Worm (Caenorhabditis elegans) whole organism, L1 larva: ENCODE results near the gene twk-16.

Experiments
- C04F5.9 ChIP-seq: sonication (generic microtip); optimal IDR thresholded peaks from 2 replicates; lab custom pipeline; 2016; ENCODE audit warnings: missing genetic modification characterization, missing compliant biosample characterization
- C34B4.2 ChIP-seq: sonication (generic microtip); optimal IDR thresholded peaks from 2 replicates; lab custom pipeline; 2017; ENCODE audit warnings: mild to moderate bottlenecking, missing genetic modification characterization, missing compliant biosample characterization
- F16B12.6 ChIP-seq: fragments of 150-350 bp; optimal IDR thresholded peaks from 2 replicates; lab custom pipeline; 2014; ENCODE audit warnings: missing biosample characterization, missing genetic modification characterization
- Y116A8C.19 ChIP-seq: sonication (generic microtip); optimal IDR thresholded peaks from 2 replicates; lab custom pipeline; 2016; ENCODE audit warnings: missing compliant biosample characterization, missing genetic modification characterization, borderline replicate concordance
- aha-1 ChIP-seq: fragments of 150-350 bp; optimal IDR thresholded peaks from 2 replicates; lab custom pipeline; 2014; ENCODE audit warnings: missing biosample characterization, missing genetic modification characterization
- aly-2 ChIP-seq: fragments of 150-350 bp; optimal IDR thresholded peaks from 2 replicates; lab custom pipeline; 2014; ENCODE audit warnings: missing biosample characterization, missing genetic modification characterization
- ama-1 ChIP-seq: fragments of 150-350 bp; optimal IDR thresholded peaks from 2 replicates; lab custom pipeline; 2014
- blmp-1 ChIP-seq: fragments of 150-350 bp; optimal IDR thresholded peaks from 2 replicates; lab custom pipeline; 2014; ENCODE audit warnings: missing biosample characterization, missing genetic modification characterization
- ceh-63 ChIP-seq: fragments of 200-800 bp; sonication (Bioruptor generic); optimal IDR thresholded peaks from 2 replicates; lab custom pipeline; 2018; ENCODE audit warnings: mild to moderate bottlenecking, missing genetic modification characterization, missing compliant biosample characterization
- dpl-1 ChIP-seq, 3 experiments: fragments of 150-350 bp in 2 of 3; sonication (generic microtip) in 1 of 3; optimal IDR thresholded peaks; 2 replicates each; lab custom pipeline; 2014 to 2017; ENCODE audit warnings: missing biosample characterization in 3 of 3, missing genetic modification characterization in 3 of 3, missing genetic modification reagents in 3 of 3
- dsc-1 ChIP-seq: sonication (generic microtip); optimal IDR thresholded peaks from 2 replicates; lab custom pipeline; 2016; ENCODE audit warnings: mild to moderate bottlenecking, missing genetic modification characterization, missing compliant biosample characterization
- efl-3 ChIP-seq: fragments of 200-800 bp; sonication (Bioruptor generic); optimal IDR thresholded peaks from 2 replicates; lab custom pipeline; 2018; ENCODE audit warnings: mild to moderate bottlenecking, missing genetic modification characterization, missing compliant biosample characterization
- egl-13 ChIP-seq: sonication (generic microtip); optimal IDR thresholded peaks from 2 replicates; lab custom pipeline; 2016; ENCODE audit warnings: missing genotype, missing genetic modification reagents, missing genetic modification characterization, missing compliant biosample characterization
- elt-3 ChIP-seq, 6 experiments: fragments of 150-350 bp in 1 of 6; sonication (generic microtip); optimal IDR thresholded peaks; 2 replicates each; lab custom pipeline; 2017 to 2018; ENCODE audit warnings: missing biosample characterization in 6 of 6, missing genetic modification characterization in 6 of 6, inconsistent platforms in 1 of 6
- fkh-4 ChIP-seq: sonication (generic microtip); optimal IDR thresholded peaks from 2 replicates; lab custom pipeline; 2016; ENCODE audit warnings: missing compliant biosample characterization, missing genetic modification characterization, borderline replicate concordance
- fkh-8 ChIP-seq: sonication (generic microtip); optimal IDR thresholded peaks from 2 replicates; lab custom pipeline; 2016; ENCODE audit warnings: mild to moderate bottlenecking, missing genetic modification characterization, missing compliant biosample characterization
- fos-1 ChIP-seq: fragments of 150-350 bp; optimal IDR thresholded peaks from 2 replicates; lab custom pipeline; 2014; ENCODE audit warnings: missing biosample characterization, missing genetic modification characterization
- hlh-4 ChIP-seq: sonication (generic microtip); optimal IDR thresholded peaks from 2 replicates; lab custom pipeline; 2016; ENCODE audit warnings: mild to moderate bottlenecking, missing genetic modification characterization, missing compliant biosample characterization
- hpl-2 ChIP-seq: fragments of 150-350 bp; optimal IDR thresholded peaks from 2 replicates; lab custom pipeline; 2014; ENCODE audit warnings: missing biosample characterization, missing genetic modification reagents, missing genetic modification characterization
- irx-1 ChIP-seq: sonication (generic microtip); optimal IDR thresholded peaks from 2 replicates; lab custom pipeline; 2016; ENCODE audit warnings: missing genetic modification characterization, missing compliant biosample characterization
- isw-1 ChIP-seq: fragments of 200-800 bp; sonication (Bioruptor generic); IDR thresholded peaks from 2 replicates; pipeline ENCODE4 v1.3.6; 2022; ENCODE audit warnings: missing genetic modification characterization, missing compliant biosample characterization
- jun-1 ChIP-seq: fragments of 150-350 bp; optimal IDR thresholded peaks from 2 replicates; lab custom pipeline; 2014; ENCODE audit warnings: missing biosample characterization, missing genetic modification reagents, missing genetic modification characterization
- lin-15B ChIP-seq: fragments of 150-350 bp; sonication (generic microtip); optimal IDR thresholded peaks from 3 replicates; lab custom pipeline; 2014; ENCODE audit warnings: missing biosample characterization, missing genetic modification characterization
- lin-35 ChIP-seq, 2 experiments: fragments of 150-350 bp; optimal IDR thresholded peaks; 2 replicates each; lab custom pipeline; 2014; ENCODE audit warnings: missing biosample characterization in 2 of 2, missing genetic modification characterization in 2 of 2, missing genetic modification reagents in 2 of 2
- lin-39 ChIP-seq: fragments of 150-350 bp; optimal IDR thresholded peaks from 2 replicates; lab custom pipeline; 2014; ENCODE audit warnings: missing biosample characterization, missing genetic modification reagents, missing genetic modification characterization
- lir-3 ChIP-seq: sonication (generic microtip); optimal IDR thresholded peaks from 2 replicates; lab custom pipeline; 2016; ENCODE audit warnings: mild to moderate bottlenecking, missing genetic modification characterization, moderate library complexity, missing compliant biosample characterization; ENCODE audit not compliant: poor library complexity
- mab-9 ChIP-seq: fragments of 200-800 bp; sonication (Bioruptor generic); IDR thresholded peaks from 2 replicates; pipeline ENCODE4 v1.3.6; 2022; ENCODE audit warnings: missing genetic modification reagents, missing genetic modification characterization, missing compliant biosample characterization
- mef-2 ChIP-seq: fragments of 150-350 bp; optimal IDR thresholded peaks from 2 replicates; lab custom pipeline; 2014; ENCODE audit warnings: missing biosample characterization, missing genetic modification characterization
- nhr-12 ChIP-seq: sonication (generic microtip); optimal IDR thresholded peaks from 2 replicates; lab custom pipeline; 2017; ENCODE audit warnings: missing biosample characterization, missing genetic modification characterization
- nhr-19 ChIP-seq: fragments of 200-800 bp; sonication (Bioruptor generic); conservative IDR thresholded peaks from 2 replicates; pipeline ENCODE4 v1.3.6; 2022; ENCODE audit warnings: missing genetic modification characterization, missing compliant biosample characterization
- nhr-28 ChIP-seq: fragments of 150-350 bp; optimal IDR thresholded peaks from 2 replicates; lab custom pipeline; 2014; ENCODE audit warnings: missing biosample characterization, missing genetic modification characterization
- nhr-47 ChIP-seq: sonication (generic microtip); optimal IDR thresholded peaks from 2 replicates; lab custom pipeline; 2016; ENCODE audit warnings: mild to moderate bottlenecking, missing genetic modification characterization, moderate library complexity, missing compliant biosample characterization
- nhr-71 ChIP-seq: sonication (generic microtip); optimal IDR thresholded peaks from 2 replicates; lab custom pipeline; 2016; ENCODE audit warnings: mild to moderate bottlenecking, missing genetic modification characterization, moderate library complexity, missing compliant biosample characterization
- nhr-76 ChIP-seq: sonication (generic microtip); optimal IDR thresholded peaks from 2 replicates; lab custom pipeline; 2017; ENCODE audit warnings: missing biosample characterization, missing genetic modification characterization
- nhr-77 ChIP-seq: fragments of 150-350 bp; optimal IDR thresholded peaks from 2 replicates; lab custom pipeline; 2014; ENCODE audit warnings: missing biosample characterization, missing genetic modification characterization
- nhr-85 ChIP-seq: sonication (generic microtip); peaks from one replicate; lab custom pipeline; 2016; ENCODE audit warnings: missing genetic modification characterization, inconsistent platforms, missing compliant biosample characterization
- pag-3 ChIP-seq: sonication (generic microtip); optimal IDR thresholded peaks from 2 replicates; lab custom pipeline; 2017; ENCODE audit warnings: missing genetic modification characterization, mild to moderate bottlenecking, missing compliant biosample characterization, antibody characterized with exemption, borderline replicate concordance; ENCODE audit not compliant: insufficient read depth
- rnt-1 ChIP-seq: sonication (generic microtip); optimal IDR thresholded peaks from 2 replicates; lab custom pipeline; 2016; ENCODE audit warnings: mild to moderate bottlenecking, missing genetic modification characterization, moderate library complexity, missing compliant biosample characterization
- skn-1 ChIP-seq: fragments of 150-350 bp; optimal IDR thresholded peaks from 2 replicates; lab custom pipeline; 2014; ENCODE audit warnings: missing biosample characterization, missing genetic modification characterization
- snu-23 ChIP-seq: sonication (generic microtip); optimal IDR thresholded peaks from 2 replicates; lab custom pipeline; 2016; ENCODE audit warnings: missing genetic modification characterization, missing compliant biosample characterization
- sox-4 ChIP-seq: sonication (generic microtip); optimal IDR thresholded peaks from 2 replicates; lab custom pipeline; 2016; ENCODE audit warnings: missing genetic modification characterization, missing compliant biosample characterization
- sptf-1 ChIP-seq: fragments of 150-350 bp; optimal IDR thresholded peaks from 2 replicates; lab custom pipeline; 2014; ENCODE audit warnings: missing biosample characterization, missing genetic modification characterization
- sup-37 ChIP-seq: fragments of 200-800 bp; sonication (Bioruptor generic); optimal IDR thresholded peaks from 2 replicates; lab custom pipeline; 2018; ENCODE audit warnings: mild to moderate bottlenecking, missing genetic modification characterization, missing compliant biosample characterization
- swsn-7 ChIP-seq: sonication (generic microtip); optimal IDR thresholded peaks from 2 replicates; lab custom pipeline; 2016; ENCODE audit warnings: missing genetic modification characterization, missing compliant biosample characterization
- unc-30 ChIP-seq: sonication (generic microtip); optimal IDR thresholded peaks from 2 replicates; lab custom pipeline; 2017; ENCODE audit warnings: missing biosample characterization, missing genetic modification characterization
- unc-62 ChIP-seq: fragments of 150-350 bp; optimal IDR thresholded peaks from 2 replicates; lab custom pipeline; 2014; ENCODE audit warnings: missing biosample characterization, missing genetic modification reagents, missing genetic modification characterization
- unc-98 ChIP-seq: fragments of 200-800 bp; sonication (Bioruptor generic); IDR thresholded peaks from 2 replicates; pipeline ENCODE4 v1.3.6; 2022; ENCODE audit warnings: missing genetic modification characterization, missing compliant biosample characterization
- vab-15 ChIP-seq: sonication (generic microtip); optimal IDR thresholded peaks from 2 replicates; lab custom pipeline; 2017; ENCODE audit warnings: missing genotype, mild to moderate bottlenecking, missing genetic modification characterization, missing compliant biosample characterization
- zip-4 ChIP-seq: fragments of 200-800 bp; sonication (Bioruptor generic); optimal IDR thresholded peaks from 2 replicates; lab custom pipeline; 2018; ENCODE audit warnings: mild to moderate bottlenecking, missing genetic modification characterization, moderate library complexity, missing compliant biosample characterization
- ztf-4 ChIP-seq: fragments of 150-350 bp; optimal IDR thresholded peaks from 2 replicates; lab custom pipeline; 2014; ENCODE audit warnings: missing biosample characterization, missing genetic modification characterization

Gene twk-16

ce11 chrX:3126979-3127378 is 46.1 kb downstream of the twk-16 start, which contains the start of gene spc-1:
Gene spc-1 (minus strand): TSS chrX:3127079.
- no peak for TF ChIP-seq blmp-1 (tag; lab: Kevin White, UChicago)
- no peak for TF ChIP-seq nhr-71 (tag; lab: Kevin White, UChicago)
- TF ChIP-seq F16B12.6 (tag; lab: Kevin White, UChicago), result no peak
- TF ChIP-seq hlh-4 (tag; lab: Kevin White, UChicago), result no peak
- TF ChIP-seq jun-1 (tag; lab: Kevin White, UChicago), result no peak
- TF ChIP-seq nhr-76 (tag; lab: Kevin White, UChicago), result no peak
- TF ChIP-seq nhr-28, result no peak
- no peak for TF ChIP-seq ztf-4 (tag; lab: Kevin White, UChicago)
- no peak for TF ChIP-seq nhr-19 (GFP tag; lab: Robert Waterston, UW)
- no peak for TF ChIP-seq skn-1
- no peak for TF ChIP-seq nhr-12 (tag; lab: Kevin White, UChicago)
- TF ChIP-seq snu-23 (GFP tag; lab: Kevin White, UChicago), result no peak
- no peak for TF ChIP-seq zip-4 (GFP tag; lab: Kevin White, UChicago)
- TF ChIP-seq irx-1, result no peak
- no peak for TF ChIP-seq sox-4
- no peak for TF ChIP-seq lin-39 (tag; lab: Kevin White, UChicago)
- no peak for TF ChIP-seq lir-3 (tag; lab: Kevin White, UChicago)
- TF ChIP-seq ceh-63 (GFP tag; lab: Kevin White, UChicago), result no peak

DNA sequence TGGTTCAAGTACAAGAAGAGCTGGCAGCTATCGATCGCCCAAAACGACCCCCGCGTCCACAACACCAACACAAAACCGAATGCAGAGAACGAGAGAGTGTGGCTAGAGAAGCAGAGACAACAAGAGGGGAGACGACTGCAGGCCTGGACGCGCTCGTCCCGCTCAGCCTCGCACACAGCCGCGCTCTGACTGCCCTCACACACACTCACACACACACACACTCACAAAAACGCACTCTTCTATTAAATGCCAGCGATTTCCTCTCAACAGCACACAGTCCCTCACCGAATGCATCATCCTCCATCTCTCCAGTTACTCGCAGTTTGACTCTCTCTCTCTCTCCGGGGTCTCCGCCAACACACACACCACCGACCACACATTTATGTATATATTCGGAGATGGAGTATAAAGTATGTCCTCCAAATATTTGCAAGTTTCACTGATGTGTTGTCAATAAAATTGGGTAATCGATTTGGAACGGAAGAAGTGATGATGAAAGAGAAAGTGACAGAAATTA is 46.8 kb downstream of the twk-16 start:
- peak; percentile 96 for TF ChIP-seq blmp-1 (tag; lab: Kevin White, UChicago)
- TF ChIP-seq hpl-2, result peak; percentile 75
- no peak for TF ChIP-seq sptf-1 (tag; lab: Kevin White, UChicago)
- TF ChIP-seq fos-1 (tag; lab: Kevin White, UChicago), result peak; percentile 88
- peak; percentile 61 for TF ChIP-seq pag-3 (tag; lab: Kevin White, UChicago)
- TF ChIP-seq egl-13 (tag; lab: Kevin White, UChicago), result peak; percentile 86
- TF ChIP-seq lin-15B, result peak; percentile 17
- peak; percentile 95 for TF ChIP-seq nhr-85 (tag; lab: Kevin White, UChicago)
- TF ChIP-seq sox-4, result peak; percentile 27
- TF ChIP-seq efl-3 (GFP tag; lab: Kevin White, UChicago), result no peak
- TF ChIP-seq fkh-4 (tag; lab: Kevin White, UChicago), result peak; percentile 14
- no peak for TF ChIP-seq C34B4.2 (tag; lab: Kevin White, UChicago)
- TF ChIP-seq sup-37 (GFP tag; lab: Kevin White, UChicago), result no peak
- TF ChIP-seq nhr-77 (tag; lab: Kevin White, UChicago), result peak; percentile 91
- peak; percentile 86 for TF ChIP-seq dsc-1 (tag; lab: Kevin White, UChicago)
- TF ChIP-seq dpl-1 (GFP tag; optimal IDR thresholded peaks at IDR 0.05; lab: Kevin White, UChicago), result peak; percentile 52 to 63 (median 55)
- TF ChIP-seq unc-98, result no peak
- TF ChIP-seq isw-1, result peak; percentile 77
- no peak for TF ChIP-seq aha-1 (tag; lab: Kevin White, UChicago)
- TF ChIP-seq nhr-47 (tag; lab: Kevin White, UChicago), result peak; percentile 91
- TF ChIP-seq mef-2, result peak; percentile 83
- peak; percentile 97 for TF ChIP-seq nhr-71 (tag; lab: Kevin White, UChicago)
- no peak for TF ChIP-seq unc-62 (GFP tag; lab: Kevin White, UChicago)
- no peak for TF ChIP-seq unc-30 (tag; lab: Kevin White, UChicago)
- peak; percentile 69 for TF ChIP-seq zip-4 (GFP tag; lab: Kevin White, UChicago)
- no peak for TF ChIP-seq Y116A8C.19 (tag; lab: Kevin White, UChicago)
- peak; percentile 79 to 86 for TF ChIP-seq lin-35 (GFP tag; optimal IDR thresholded peaks at IDR 0.05; lab: Kevin White, UChicago)
- no peak for TF ChIP-seq ama-1 (lab: Kevin White, UChicago)
- no peak for TF ChIP-seq nhr-12 (tag; lab: Kevin White, UChicago)
- peak; percentile 49 for TF ChIP-seq vab-15 (tag; lab: Kevin White, UChicago)
- peak; percentile 94 for TF ChIP-seq fkh-8 (tag; lab: Kevin White, UChicago)
- TF ChIP-seq mab-9, result peak; percentile 58; the same call in 1 of the 2 replicates
- peak; percentile 6 for TF ChIP-seq F16B12.6 (tag; lab: Kevin White, UChicago)
- peak in 5 of 6 experiments; percentile 22 to 86 (median 58) for TF ChIP-seq elt-3 (tag; optimal IDR thresholded peaks at IDR 0.05; lab: Kevin White, UChicago)
- TF ChIP-seq C04F5.9 (tag; lab: Kevin White, UChicago), result peak; percentile 4
- no peak for TF ChIP-seq nhr-76 (tag; lab: Kevin White, UChicago)
- peak; percentile 86 for TF ChIP-seq rnt-1
- TF ChIP-seq lin-39 (tag; lab: Kevin White, UChicago), result no peak
- peak; percentile 80 for TF ChIP-seq aly-2 (tag; lab: Kevin White, UChicago)
- TF ChIP-seq swsn-7 (tag; lab: Kevin White, UChicago), result peak; percentile 93
